Worm (Caenorhabditis elegans) whole organism, L2 larva: ENCODE measurements around the gene K10G6.9.

Experiments
- R02D3.7 ChIP-seq: fragments of 150-350 bp; optimal IDR thresholded peaks from 2 replicates; lab custom pipeline; 2014; ENCODE audit warnings: missing biosample characterization, missing genetic modification characterization
- ZK546.5 ChIP-seq: sonication (generic microtip); optimal IDR thresholded peaks from 2 replicates; lab custom pipeline; 2017; ENCODE audit warnings: missing biosample characterization, missing genetic modification characterization
- ama-1 ChIP-seq: fragments of 150-350 bp; optimal IDR thresholded peaks from 2 replicates; lab custom pipeline; 2018; ENCODE audit warnings: inconsistent platforms
- egl-27 ChIP-seq: sonication (generic microtip); optimal IDR thresholded peaks from 3 replicates; lab custom pipeline; 2017; ENCODE audit warnings: missing biosample characterization, missing genetic modification reagents, missing genetic modification characterization
- elt-1 ChIP-seq: fragments of 150-350 bp; optimal IDR thresholded peaks from 2 replicates; lab custom pipeline; 2014; ENCODE audit warnings: missing biosample characterization, missing genetic modification characterization
- elt-3 ChIP-seq: sonication (generic microtip); optimal IDR thresholded peaks from 2 replicates; lab custom pipeline; 2017; ENCODE audit warnings: missing biosample characterization, missing genetic modification characterization
- gmeb-1 ChIP-seq: fragments of 150-350 bp; optimal IDR thresholded peaks from 2 replicates; lab custom pipeline; 2014; ENCODE audit warnings: missing biosample characterization, missing genetic modification characterization
- lin-39 ChIP-seq: fragments of 150-350 bp; optimal IDR thresholded peaks from 2 replicates; lab custom pipeline; 2014; ENCODE audit warnings: missing biosample characterization, missing genetic modification reagents, missing genetic modification characterization
- lsy-2 ChIP-seq, 2 experiments: fragments of 150-350 bp in 1 of 2; sonication (generic microtip) in 1 of 2; optimal IDR thresholded peaks; 2 replicates each; lab custom pipeline; 2014 to 2017; ENCODE audit warnings: missing biosample characterization in 2 of 2, missing genetic modification characterization in 2 of 2
- nhr-21 ChIP-seq: fragments of 150-350 bp; optimal IDR thresholded peaks from 2 replicates; lab custom pipeline; 2014; ENCODE audit warnings: missing biosample characterization, missing genetic modification characterization
- nhr-6 ChIP-seq: fragments of 150-350 bp; optimal IDR thresholded peaks from 2 replicates; lab custom pipeline; 2014; ENCODE audit warnings: missing biosample characterization, missing genetic modification characterization
- skn-1 ChIP-seq: sonication (generic microtip); optimal IDR thresholded peaks from 2 replicates; lab custom pipeline; 2017; ENCODE audit warnings: missing biosample characterization, missing genetic modification characterization
- unc-62 ChIP-seq: fragments of 150-350 bp; optimal IDR thresholded peaks from 2 replicates; lab custom pipeline; 2014; ENCODE audit warnings: missing biosample characterization, missing genetic modification reagents, missing genetic modification characterization

- no peak for TF ChIP-seq elt-1 (tag; lab: Kevin White, UChicago)
- TF ChIP-seq ZK546.5 (tag; lab: Kevin White, UChicago): no peak
- no peak for TF ChIP-seq nhr-21 (tag; lab: Kevin White, UChicago)
- no peak for TF ChIP-seq nhr-6 (tag; lab: Kevin White, UChicago)
- no peak for TF ChIP-seq lin-39 (tag; lab: Kevin White, UChicago)
- no peak for TF ChIP-seq ama-1
- no peak for TF ChIP-seq elt-3 (tag; lab: Kevin White, UChicago)
- TF ChIP-seq gmeb-1 (tag; lab: Kevin White, UChicago): no peak
- no peak for TF ChIP-seq lsy-2 (tag; optimal IDR thresholded peaks at IDR 0.05; lab: Kevin White, UChicago)
- no peak for TF ChIP-seq unc-62 (GFP tag; lab: Kevin White, UChicago)
- TF ChIP-seq skn-1: no peak
- no peak for TF ChIP-seq egl-27
- no peak for TF ChIP-seq R02D3.7 (tag; lab: Kevin White, UChicago)
These were observed 12.2 kb downstream of the K10G6.9 start for ce11 chrII:3984242-3984641.
